Worm (Caenorhabditis elegans): ENCODE measurements around the gene K07F5.22.

The K07F5.22 gene

ce11 chrIV:9875646-9876045, 10.8 kb downstream of the K07F5.22 start:
- TF ChIP-seq nhr-21 (tag; optimal IDR thresholded peaks at IDR 0.05): peak; percentile 75
- TF ChIP-seq crh-2 (tag; optimal IDR thresholded peaks at IDR 0.05): peak; percentile 53
- TF ChIP-seq F13H6.1 (tag; optimal IDR thresholded peaks at IDR 0.05): no peak
- TF ChIP-seq sma-3 (GFP tag; optimal IDR thresholded peaks at IDR 0.05): peak; percentile 54
- peak; percentile 79 for TF ChIP-seq blmp-1 (tag; optimal IDR thresholded peaks at IDR 0.05; ENCODE audit: insufficient read depth)
- TF ChIP-seq sma-9 (GFP tag; optimal IDR thresholded peaks at IDR 0.05): peak; percentile 91
- no peak for TF ChIP-seq sma-9 (tag; optimal IDR thresholded peaks at IDR 0.05)
- peak; percentile 45 for TF ChIP-seq ztf-4 (tag; optimal IDR thresholded peaks at IDR 0.05)
- peak; percentile 37 for TF ChIP-seq nhr-129 (tag; optimal IDR thresholded peaks at IDR 0.05)
- peak in 1 of 2 experiments; percentile 38 for TF ChIP-seq lsy-2 (tag; optimal IDR thresholded peaks at IDR 0.05)
- TF ChIP-seq gmeb-1 (tag; optimal IDR thresholded peaks at IDR 0.05): peak; percentile 40
- no peak for TF ChIP-seq C34F6.9 (tag; optimal IDR thresholded peaks at IDR 0.05)
- TF ChIP-seq fos-1 (tag; optimal IDR thresholded peaks at IDR 0.05): peak; percentile 95
- TF ChIP-seq ztf-11 (tag; optimal IDR thresholded peaks at IDR 0.05): no peak
- TF ChIP-seq nhr-25 (tag; optimal IDR thresholded peaks at IDR 0.05): peak; percentile 81
- no peak for TF ChIP-seq mbf-1 (tag; optimal IDR thresholded peaks at IDR 0.05)
- no peak for TF ChIP-seq snpc-4 (tag; optimal IDR thresholded peaks at IDR 0.05)
- TF ChIP-seq nhr-6 (tag; optimal IDR thresholded peaks at IDR 0.05): no peak
- TF ChIP-seq aly-2 (tag; optimal IDR thresholded peaks at IDR 0.05): no peak
- no peak for TF ChIP-seq mab-5 (tag; optimal IDR thresholded peaks at IDR 0.05)
- peak in 1 of 2 experiments; percentile 47 for TF ChIP-seq mdl-1 (tag; optimal IDR thresholded peaks at IDR 0.05)
- TF ChIP-seq alr-1 (tag; optimal IDR thresholded peaks at IDR 0.05): no peak

ce11 chrIV:9878893-9879379, 14.1 kb downstream of the K07F5.22 start, which contains the start of gene nhr-4:
nhr-4 (plus strand) TSS chrIV:9879329.
- TF ChIP-seq C34F6.9 (tag; optimal IDR thresholded peaks at IDR 0.05): no peak

- TF ChIP-seq nhr-129 (tag; optimal IDR thresholded peaks at IDR 0.05): peak; percentile 51
- peak; percentile 60 for TF ChIP-seq crh-2 (tag; optimal IDR thresholded peaks at IDR 0.05)
- TF ChIP-seq gmeb-1 (tag; optimal IDR thresholded peaks at IDR 0.05): peak; percentile 21
- peak; percentile 90 for TF ChIP-seq C34F6.9 (tag; optimal IDR thresholded peaks at IDR 0.05)
- TF ChIP-seq sem-4 (tag; optimal IDR thresholded peaks at IDR 0.05): peak; percentile 11
- no peak for TF ChIP-seq snpc-4 (tag; optimal IDR thresholded peaks at IDR 0.05)
- peak; percentile 23 for TF ChIP-seq sma-9 (GFP tag; optimal IDR thresholded peaks at IDR 0.05)
- TF ChIP-seq sma-9 (tag; optimal IDR thresholded peaks at IDR 0.05): no peak
- TF ChIP-seq mbf-1 (tag; optimal IDR thresholded peaks at IDR 0.05): no peak
- peak; percentile 82 for TF ChIP-seq unc-55 (GFP tag; optimal IDR thresholded peaks at IDR 0.05)
- peak; percentile 47 for TF ChIP-seq fos-1 (tag; optimal IDR thresholded peaks at IDR 0.05)
Measured at ce11 chrIV:9884257-9884656, 19.4 kb downstream of the K07F5.22 start, which contains the start of the genes prp-18 and mccc-1. prp-18 (minus strand) TSS chrIV:9884383. mccc-1 (plus strand) TSS chrIV:9884570.

ce11 chrIV:9889857-9890256, 25.0 kb downstream of the K07F5.22 start, which contains the start of gene ttbk-3:
ttbk-3 (minus strand) TSS chrIV:9889957.
- TF ChIP-seq lin-13 (GFP tag; optimal IDR thresholded peaks at IDR 0.05) (no peak), mab-5 (tag; optimal IDR thresholded peaks at IDR 0.05) (no peak), aly-2 (tag; optimal IDR thresholded peaks at IDR 0.05) (no peak), ztf-11 (tag; optimal IDR thresholded peaks at IDR 0.05) (no peak), nhr-12 (tag; optimal IDR thresholded peaks at IDR 0.05) (no peak), egl-27 (tag; optimal IDR thresholded peaks at IDR 0.05) (no peak), ztf-4 (tag; optimal IDR thresholded peaks at IDR 0.05) (no peak), nhr-129 (tag; optimal IDR thresholded peaks at IDR 0.05) (no peak), F13H6.1 (tag; optimal IDR thresholded peaks at IDR 0.05) (no peak), mbf-1 (tag; optimal IDR thresholded peaks at IDR 0.05) (no peak), ceh-16 (tag; optimal IDR thresholded peaks at IDR 0.05) (no peak), skn-1 (tag; optimal IDR thresholded peaks at IDR 0.05) (no peak), snpc-4 (tag; optimal IDR thresholded peaks at IDR 0.05) (no peak), nhr-23 (tag; optimal IDR thresholded peaks at IDR 0.05) (no peak)

ce11 chrIV:9891938-9892337, 27.1 kb downstream of the K07F5.22 start, which contains the start of gene F32B6.4:
F32B6.4 (minus strand) TSS chrIV:9892038.
- TF ChIP-seq snpc-4 (tag; optimal IDR thresholded peaks at IDR 0.05): no peak
- TF ChIP-seq ztf-4 (tag; optimal IDR thresholded peaks at IDR 0.05): no peak
- TF ChIP-seq peb-1 (tag; optimal IDR thresholded peaks at IDR 0.05): no peak
- TF ChIP-seq nhr-10 (tag; optimal IDR thresholded peaks at IDR 0.05): no peak
- no peak for TF ChIP-seq elt-1 (tag; optimal IDR thresholded peaks at IDR 0.05)
- no peak for TF ChIP-seq lsy-2 (tag; optimal IDR thresholded peaks at IDR 0.05)
- no peak for TF ChIP-seq aly-2 (tag; optimal IDR thresholded peaks at IDR 0.05)
- no peak for TF ChIP-seq R02D3.7 (tag; optimal IDR thresholded peaks at IDR 0.05)
- TF ChIP-seq unc-55 (GFP tag; optimal IDR thresholded peaks at IDR 0.05): no peak
- TF ChIP-seq lin-11 (tag; optimal IDR thresholded peaks at IDR 0.05): no peak
- no peak for TF ChIP-seq nhr-21 (tag; optimal IDR thresholded peaks at IDR 0.05)
- no peak for TF ChIP-seq sem-4 (tag; optimal IDR thresholded peaks at IDR 0.05)
- TF ChIP-seq ceh-82 (tag; optimal IDR thresholded peaks at IDR 0.05): no peak
- TF ChIP-seq ztf-11 (tag; optimal IDR thresholded peaks at IDR 0.05): no peak
